Worm (Caenorhabditis elegans) whole organism, midembryonic: Measurements from ENCODE around the gene skr-21.

Source experiments
- T22C8.4 ChIP-seq: fragments of 200-800 bp; sonication (Bioruptor generic); IDR thresholded peaks from 2 replicates; pipeline ENCODE4 v1.3.6; 2022; ENCODE audit warnings: missing genetic modification characterization, missing compliant biosample characterization
- cog-1 ChIP-seq: sonication (generic microtip); optimal IDR thresholded peaks from 2 replicates; lab custom pipeline; 2016; ENCODE audit warnings: missing genetic modification characterization, missing compliant biosample characterization
- flt-1 ChIP-seq: fragments of 200-800 bp; sonication (Bioruptor generic); IDR thresholded peaks from 2 replicates; pipeline ENCODE4 v1.3.6; 2022; ENCODE audit warnings: missing genetic modification characterization, missing compliant biosample characterization
- klf-2 ChIP-seq: fragments of 200-800 bp; sonication (Bioruptor generic); conservative IDR thresholded peaks from 2 replicates; pipeline ENCODE4 v1.3.6; 2022; ENCODE audit warnings: missing genetic modification reagents, missing genetic modification characterization, missing compliant biosample characterization
- med-1 ChIP-seq: sonication (generic microtip); optimal IDR thresholded peaks from 2 replicates; lab custom pipeline; 2017; ENCODE audit warnings: missing genetic modification characterization, mild to moderate bottlenecking, missing compliant biosample characterization, antibody characterized with exemption, missing genetic modification reagents; ENCODE audit not compliant: insufficient read depth
- ref-1 ChIP-seq: fragments of 200-800 bp; sonication (Bioruptor generic); conservative IDR thresholded peaks from 2 replicates; pipeline ENCODE4 v1.3.6; 2022; ENCODE audit warnings: missing genetic modification reagents, missing genetic modification characterization, missing compliant biosample characterization
- ztf-23 ChIP-seq: fragments of 200-800 bp; sonication (Bioruptor generic); IDR thresholded peaks from 2 replicates; pipeline ENCODE4 v1.3.6; 2022; ENCODE audit warnings: missing genetic modification reagents, missing genetic modification characterization, missing compliant biosample characterization
- ztf-29 ChIP-seq: fragments of 200-800 bp; sonication (Bioruptor generic); IDR thresholded peaks from 2 replicates; pipeline ENCODE4 v1.3.6; 2022; ENCODE audit warnings: missing genetic modification reagents, missing genetic modification characterization, missing compliant biosample characterization

ce11 chrX:13217940-13218339 lies 8.5 kb downstream of the skr-21 start:
- TF ChIP-seq ref-1 (GFP tag; lab: Robert Waterston, UW), result no peak
- TF ChIP-seq klf-2 (GFP tag; lab: Robert Waterston, UW), result no peak
- no peak for TF ChIP-seq cog-1
- no peak for TF ChIP-seq med-1
- TF ChIP-seq ztf-29, result no peak
- TF ChIP-seq T22C8.4, result no peak
- no peak for TF ChIP-seq ztf-23 (GFP tag; lab: Robert Waterston, UW)
- no peak for TF ChIP-seq flt-1
